Fruit fly (Drosophila melanogaster) S2 (cell line): ENCODE measurements around the gene CG31870.

Source experiments
- CG8478 ChIP-seq: fragments of >200 bp; optimal IDR thresholded peaks from 2 replicates; lab custom pipeline; 2018
- CTCF ChIP-seq, 2 experiments: fragments of >200 bp; optimal IDR thresholded peaks; 2 replicates each; lab custom pipeline; 2018

DNA sequence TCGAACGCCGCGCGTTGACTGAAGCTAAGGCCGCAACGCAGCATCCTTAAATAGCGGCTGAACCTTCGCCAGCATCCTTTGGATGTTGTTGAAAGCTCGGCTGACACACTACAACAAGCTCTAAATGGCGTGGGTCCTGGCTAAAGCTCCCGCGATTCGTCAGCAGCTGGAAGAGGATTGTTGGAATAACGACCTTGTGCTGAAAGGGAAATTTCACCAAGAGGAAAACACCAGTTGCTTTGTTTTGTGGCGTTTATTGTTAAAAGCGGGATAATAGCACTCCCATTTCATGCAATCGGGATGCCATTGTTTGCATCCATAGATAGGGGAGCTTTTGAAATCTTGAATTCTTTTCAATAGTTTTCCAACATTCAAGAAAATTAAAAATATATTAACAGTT lies 47.5 kb downstream of the CG31870 start, which contains the start of gene Nos:
- TF ChIP-seq CTCF (optimal IDR thresholded peaks at IDR 0.05; lab: Kevin White, UChicago) (no peak), CG8478 (lab: Kevin White, UChicago) (no peak)
